Worm (Caenorhabditis elegans) whole organism, late embryonic: ENCODE measurements around the gene F09C12.8.

Experiments used
- ceh-45 ChIP-seq: fragments of 200-800 bp; sonication (Bioruptor generic); IDR thresholded peaks from 2 replicates; pipeline ENCODE4 v1.3.6; 2022; ENCODE audit warnings: missing genetic modification reagents, missing genetic modification characterization, missing compliant biosample characterization
- hlh-13 ChIP-seq: fragments of 200-800 bp; sonication (Bioruptor generic); optimal IDR thresholded peaks from 2 replicates; lab custom pipeline; 2018; ENCODE audit warnings: mild to moderate bottlenecking, missing genetic modification characterization, missing compliant biosample characterization
- nhr-11 ChIP-seq: fragments of 150-350 bp; optimal IDR thresholded peaks from 2 replicates; lab custom pipeline; 2014; ENCODE audit warnings: missing biosample characterization, missing genetic modification characterization
- sox-2 ChIP-seq: fragments of 200-800 bp; sonication (Bioruptor generic); IDR thresholded peaks from 2 replicates; pipeline ENCODE4 v1.3.6; 2022; ENCODE audit warnings: missing genetic modification reagents, missing genetic modification characterization, missing compliant biosample characterization

ce11 chrII:5115733-5116132 lies 3.6 kb downstream of the F09C12.8 start, which contains the start of gene srsy-1:
- no peak for TF ChIP-seq sox-2 (GFP tag; lab: Robert Waterston, UW)
- no peak for TF ChIP-seq nhr-11 (tag; lab: Kevin White, UChicago)
- TF ChIP-seq ceh-45 (GFP tag; lab: Robert Waterston, UW) = no peak
- TF ChIP-seq hlh-13 (GFP tag; lab: Kevin White, UChicago) = no peak
